Fruit fly (Drosophila melanogaster) whole organism, embryonic: ENCODE data around the gene g.

ENCODE experiments used
- Asciz ChIP-seq: fragments of 200-800 bp; sonication (Bioruptor generic); optimal IDR thresholded peaks from 2 replicates; lab custom pipeline; 2017; ENCODE audit warnings: missing biosample characterization, mild to moderate bottlenecking, missing genetic modification characterization, missing genetic modification reagents
- CG10543 ChIP-seq: fragments of 200-800 bp; sonication (Bioruptor generic); optimal IDR thresholded peaks from 3 replicates; lab custom pipeline; 2017; ENCODE audit warnings: missing biosample characterization, mild to moderate bottlenecking, missing genetic modification characterization, moderate library complexity
- CG11247 ChIP-seq: fragments of 200-800 bp; sonication (Bioruptor generic); IDR thresholded peaks from 2 replicates; pipeline ENCODE4 v1.3.6; 2022; ENCODE audit warnings: missing biosample characterization, missing genetic modification characterization
- CG13287 ChIP-seq: fragments of 200-800 bp; sonication (Bioruptor generic); IDR thresholded peaks from 2 replicates; pipeline ENCODE4 v1.3.6; 2022; ENCODE audit warnings: missing biosample characterization, missing genetic modification characterization; ENCODE audit not compliant: partially characterized antibody
- CG13296 ChIP-seq: fragments of 200-800 bp; sonication (Bioruptor generic); optimal IDR thresholded peaks from 3 replicates; lab custom pipeline; 2018; ENCODE audit warnings: missing biosample characterization, mild to moderate bottlenecking, missing genetic modification characterization
- CG13775 ChIP-seq: fragments of 200-800 bp; sonication (Bioruptor generic); optimal IDR thresholded peaks from 3 replicates; lab custom pipeline; 2017; ENCODE audit warnings: missing biosample characterization, mild to moderate bottlenecking, missing genetic modification characterization
- CG15696 ChIP-seq: fragments of 200-800 bp; sonication (Bioruptor generic); optimal IDR thresholded peaks from 2 replicates; lab custom pipeline; 2019; ENCODE audit warnings: missing biosample characterization, mild to moderate bottlenecking, missing genetic modification characterization, moderate library complexity
- CG18476 ChIP-seq: fragments of 200-800 bp; sonication (Bioruptor generic); optimal IDR thresholded peaks from 2 replicates; lab custom pipeline; 2016; ENCODE audit warnings: missing biosample characterization, mild to moderate bottlenecking, missing genetic modification characterization
- CG3163 ChIP-seq: fragments of 200-800 bp; sonication (Bioruptor generic); optimal IDR thresholded peaks from 3 replicates; lab custom pipeline; 2016; ENCODE audit warnings: missing biosample characterization, missing genetic modification characterization
- CG32767 ChIP-seq: fragments of 200-800 bp; sonication (Bioruptor generic); IDR thresholded peaks from 2 replicates; pipeline ENCODE4 v1.3.6; 2022; ENCODE audit warnings: missing biosample characterization, missing genetic modification characterization
- CG34376 ChIP-seq: fragments of 200-800 bp; sonication (Bioruptor generic); optimal IDR thresholded peaks from 2 replicates; lab custom pipeline; 2018; ENCODE audit warnings: missing biosample characterization, mild to moderate bottlenecking, missing genetic modification characterization
- CG7745 ChIP-seq: fragments of 200-800 bp; sonication (Bioruptor generic); optimal IDR thresholded peaks from 2 replicates; lab custom pipeline; 2018; ENCODE audit warnings: missing biosample characterization, mild to moderate bottlenecking, missing genetic modification characterization, moderate library complexity
- CG8089 ChIP-seq: fragments of 200-800 bp; sonication (Bioruptor generic); optimal IDR thresholded peaks from 3 replicates; lab custom pipeline; 2016; ENCODE audit warnings: missing biosample characterization, missing genetic modification characterization
- CG8290 ChIP-seq, 3 experiments: fragments of 200-800 bp; sonication (Bioruptor generic); optimal IDR thresholded peaks; 2 replicates each; lab custom pipeline; 2016 to 2019; ENCODE audit warnings: missing biosample characterization in 3 of 3, missing genetic modification characterization in 3 of 3, mild to moderate bottlenecking in 2 of 3, moderate library complexity in 1 of 3
- CG9797 ChIP-seq: fragments of 200-800 bp; sonication (Bioruptor generic); optimal IDR thresholded peaks from 3 replicates; lab custom pipeline; 2018; ENCODE audit warnings: missing biosample characterization, mild to moderate bottlenecking, missing genetic modification characterization
- D19A ChIP-seq: fragments of 200-800 bp; optimal IDR thresholded peaks from 3 replicates; lab custom pipeline; 2019; ENCODE audit warnings: missing biosample characterization, mild to moderate bottlenecking, missing genetic modification characterization, moderate library complexity
- Dad ChIP-seq: fragments of 200-800 bp; sonication (Bioruptor generic); optimal IDR thresholded peaks from 3 replicates; lab custom pipeline; 2016; ENCODE audit warnings: missing biosample characterization, missing genetic modification characterization
- Dbx ChIP-seq: fragments of 200-800 bp; sonication (Bioruptor generic); IDR thresholded peaks from 3 replicates; pipeline ENCODE4 v1.3.6; 2022; ENCODE audit warnings: missing biosample characterization, missing genetic modification characterization
- Deaf1 ChIP-seq: fragments of 200-800 bp; optimal IDR thresholded peaks from 3 replicates; lab custom pipeline; 2019; ENCODE audit warnings: missing biosample characterization, mild to moderate bottlenecking, missing genetic modification characterization, moderate library complexity
- Dref ChIP-seq: fragments of 200-800 bp; sonication (Bioruptor generic); IDR thresholded peaks from 2 replicates; pipeline ENCODE4 v1.3.6; 2022; ENCODE audit warnings: missing biosample characterization, missing genetic modification characterization
- Ets65A ChIP-seq: fragments of 200-800 bp; sonication (Bioruptor generic); peaks from one replicate; lab custom pipeline; 2016; ENCODE audit warnings: missing biosample characterization, missing genetic modification characterization
- GATAe ChIP-seq: fragments of 200-800 bp; sonication (Bioruptor generic); conservative IDR thresholded peaks from 2 replicates; pipeline ENCODE4 v1.3.6; 2022; ENCODE audit warnings: missing biosample characterization, missing genetic modification characterization
- Hey ChIP-seq: fragments of 200-800 bp; sonication (Bioruptor generic); optimal IDR thresholded peaks from 3 replicates; lab custom pipeline; 2018; ENCODE audit warnings: missing biosample characterization, mild to moderate bottlenecking, missing genetic modification characterization
- Hsf ChIP-seq: fragments of 200-800 bp; sonication (Bioruptor generic); optimal IDR thresholded peaks from 3 replicates; lab custom pipeline; 2016; ENCODE audit warnings: missing biosample characterization, missing genetic modification characterization
- Med ChIP-seq: fragments of 200-800 bp; sonication (Bioruptor generic); peaks from one replicate; lab custom pipeline; 2016; ENCODE audit warnings: missing biosample characterization, missing genetic modification characterization, mild to moderate bottlenecking, inconsistent platforms, moderate library complexity
- Nf-YA ChIP-seq: fragments of 200-800 bp; sonication (Bioruptor generic); IDR thresholded peaks from 2 replicates; pipeline ENCODE4 v1.3.6; 2022; ENCODE audit warnings: missing biosample characterization, missing genetic modification characterization
- Nf-YB ChIP-seq: fragments of 200-800 bp; sonication (Bioruptor generic); optimal IDR thresholded peaks from 3 replicates; lab custom pipeline; 2019; ENCODE audit warnings: missing biosample characterization, mild to moderate bottlenecking, missing genetic modification characterization, moderate library complexity
- Opbp ChIP-seq: fragments of 200-800 bp; sonication (Bioruptor generic); IDR thresholded peaks from 3 replicates; pipeline ENCODE4 v1.3.6; 2022; ENCODE audit warnings: missing biosample characterization, missing genetic modification characterization; ENCODE audit not compliant: partially characterized antibody
- Pdp1 ChIP-seq, 2 experiments: fragments of 200-800 bp; sonication (Bioruptor generic); optimal IDR thresholded peaks; 3 replicates each; lab custom pipeline; 2016; ENCODE audit warnings: missing biosample characterization in 2 of 2, missing genetic modification characterization in 2 of 2, mild to moderate bottlenecking in 1 of 2, moderate library complexity in 1 of 2
- Six4 ChIP-seq: fragments of 200-800 bp; sonication (Bioruptor generic); optimal IDR thresholded peaks from 2 replicates; lab custom pipeline; 2016; ENCODE audit warnings: missing biosample characterization, missing genetic modification characterization
- Xrp1 ChIP-seq: fragments of 200-800 bp; sonication (Bioruptor generic); IDR thresholded peaks from 2 replicates; pipeline ENCODE4 v1.3.6; 2022; ENCODE audit warnings: missing biosample characterization, missing genetic modification characterization
- abd-A ChIP-seq: fragments of 200-800 bp; sonication (Bioruptor generic); optimal IDR thresholded peaks from 3 replicates; lab custom pipeline; 2019; ENCODE audit warnings: missing biosample characterization, mild to moderate bottlenecking, missing genetic modification characterization, moderate library complexity
- az2 ChIP-seq: fragments of 200-800 bp; sonication (Bioruptor generic); optimal IDR thresholded peaks from 3 replicates; lab custom pipeline; 2016; ENCODE audit warnings: missing biosample characterization, missing genetic modification characterization
- bbx ChIP-seq: fragments of 200-800 bp; sonication (Bioruptor generic); IDR thresholded peaks from 2 replicates; pipeline ENCODE4 v1.3.6; 2022; ENCODE audit warnings: missing biosample characterization, missing genetic modification characterization; ENCODE audit not compliant: partially characterized antibody
- chinmo ChIP-seq: fragments of 200-800 bp; sonication (Bioruptor generic); IDR thresholded peaks from 4 replicates; pipeline ENCODE4 v1.3.6; 2022; ENCODE audit warnings: missing biosample characterization, missing genetic modification characterization; ENCODE audit not compliant: partially characterized antibody
- crp ChIP-seq, 2 experiments: fragments of 200-800 bp; sonication (Bioruptor generic); optimal IDR thresholded peaks; 2 replicates in 1 of 2; 3 replicates in 1 of 2; lab custom pipeline; 2017; ENCODE audit warnings: missing biosample characterization in 2 of 2, missing genetic modification characterization in 2 of 2, mild to moderate bottlenecking in 1 of 2, moderate library complexity in 1 of 2
- cwo ChIP-seq: fragments of 200-800 bp; sonication (Bioruptor generic); optimal IDR thresholded peaks from 3 replicates; lab custom pipeline; 2017; ENCODE audit warnings: missing biosample characterization, missing genetic modification characterization, mild to moderate bottlenecking, moderate library complexity, missing genetic modification reagents
- exex ChIP-seq: fragments of 200-800 bp; sonication (Bioruptor generic); optimal IDR thresholded peaks from 4 replicates; lab custom pipeline; 2018; ENCODE audit warnings: missing biosample characterization, mild to moderate bottlenecking, missing genetic modification characterization, moderate library complexity
- fd3F ChIP-seq: fragments of 200-800 bp; sonication (Bioruptor generic); optimal IDR thresholded peaks from 2 replicates; lab custom pipeline; 2018; ENCODE audit warnings: missing biosample characterization, mild to moderate bottlenecking, missing genetic modification characterization, moderate library complexity
- jigr1 ChIP-seq: fragments of 200-800 bp; sonication (Bioruptor generic); IDR thresholded peaks from 3 replicates; pipeline ENCODE4 v1.3.6; 2022; ENCODE audit warnings: missing biosample characterization, missing genetic modification characterization
- mirr ChIP-seq: fragments of 200-800 bp; sonication (Bioruptor generic); optimal IDR thresholded peaks from 3 replicates; lab custom pipeline; 2018; ENCODE audit warnings: missing biosample characterization, mild to moderate bottlenecking, missing genetic modification characterization
- oc ChIP-seq: fragments of 200-800 bp; sonication (Bioruptor generic); optimal IDR thresholded peaks from 2 replicates; lab custom pipeline; 2018; ENCODE audit warnings: missing biosample characterization, mild to moderate bottlenecking, missing genetic modification characterization, moderate library complexity
- pfk ChIP-seq: fragments of 200-800 bp; sonication (Bioruptor generic); optimal IDR thresholded peaks from 2 replicates; lab custom pipeline; 2018; ENCODE audit warnings: missing biosample characterization, mild to moderate bottlenecking, missing genetic modification characterization, moderate library complexity
- row ChIP-seq: fragments of 200-800 bp; sonication (Bioruptor generic); IDR thresholded peaks from 3 replicates; pipeline ENCODE4 v1.3.6; 2022; ENCODE audit warnings: missing biosample characterization, missing genetic modification characterization
- slbo ChIP-seq: fragments of 200-800 bp; sonication (Bioruptor generic); IDR thresholded peaks from 2 replicates; pipeline ENCODE4 v1.3.6; 2022; ENCODE audit warnings: missing biosample characterization, missing genetic modification characterization
- sug ChIP-seq: fragments of 200-800 bp; optimal IDR thresholded peaks from 2 replicates; lab custom pipeline; 2019; ENCODE audit warnings: missing biosample characterization, mild to moderate bottlenecking, missing genetic modification characterization, moderate library complexity
- trh ChIP-seq: fragments of 200-800 bp; sonication (Bioruptor generic); optimal IDR thresholded peaks from 2 replicates; lab custom pipeline; 2016; ENCODE audit warnings: missing biosample characterization, missing genetic modification characterization
- zfh1 ChIP-seq: fragments of 200-800 bp; sonication (Bioruptor generic); IDR thresholded peaks from 3 replicates; pipeline ENCODE4 v1.3.6; 2022; ENCODE audit warnings: missing biosample characterization, missing genetic modification characterization

Gene g

DNA sequence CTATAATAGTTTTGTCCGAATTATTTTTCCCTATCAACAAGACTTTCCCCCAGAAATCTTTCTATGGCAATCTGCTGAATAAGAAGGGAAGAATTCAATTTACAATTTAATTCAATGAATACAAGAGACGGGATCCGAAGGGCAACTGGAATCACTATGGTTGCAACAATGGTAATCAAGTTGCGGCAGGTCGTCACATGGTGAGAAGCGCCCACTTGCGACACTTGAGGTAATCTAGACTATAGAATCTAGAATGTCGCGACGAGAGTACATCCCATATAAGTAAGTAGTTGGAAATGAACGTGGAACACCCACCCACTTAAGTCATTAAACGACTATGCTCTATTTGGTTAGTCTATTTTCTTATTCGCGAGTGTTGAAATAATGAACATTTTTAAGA is 54.2 kb downstream of the g start (continued):
- TF ChIP-seq CG13296 (GFP tag; lab: Kevin White, UChicago) (peak; percentile 25), Med (GFP tag; lab: Kevin White, UChicago) (peak; percentile 75), Hsf (no peak), CG15696 (tag; lab: Kevin White, UChicago) (no peak), Dbx (GFP tag; lab: Robert Waterston, UW) (0 out of 3 replicates have a peak, but pooled peaks have one; percentile 22), CG32767 (no peak), slbo (peak; percentile 38), pfk (GFP tag; lab: Kevin White, UChicago) (no peak), Nf-YA (GFP tag; lab: Robert Waterston, UW) (no peak), Opbp (GFP tag; lab: Robert Waterston, UW) (no peak), az2 (GFP tag; lab: Kevin White, UChicago) (no peak), CG8089 (GFP tag; lab: Kevin White, UChicago) (no peak), exex (tag; lab: Kevin White, UChicago) (peak; percentile 51), bbx (GFP tag; lab: Robert Waterston, UW) (no peak), oc (tag; lab: Kevin White, UChicago) (no peak)

dm6 chrX:13680262-13680661 is 55.8 kb downstream of the g start, which contains the start of gene CG12177:
Gene CG12177 (minus strand): TSS chrX:13680500.
- TF ChIP-seq CG9797 (GFP tag; lab: Kevin White, UChicago) (no peak), Asciz (no peak), Dad (no peak), chinmo (GFP tag; lab: Robert Waterston, UW) (peak; percentile 7; the same call in 1 of the 4 replicates), crp (GFP tag; optimal IDR thresholded peaks at IDR 0.05; lab: Kevin White, UChicago) (peak in 1 of 2 experiments; percentile 30), Dref (GFP tag; lab: Robert Waterston, UW) (0 out of 2 replicates have a peak, but pooled peaks have one; percentile 20), Hey (peak; percentile 0), CG13287 (0 out of 2 replicates have a peak, but pooled peaks have one; percentile 13), Nf-YB (GFP tag; lab: Kevin White, UChicago) (no peak), CG18476 (GFP tag; lab: Kevin White, UChicago) (no peak), Ets65A (GFP tag; lab: Kevin White, UChicago) (peak; percentile 37), Xrp1 (GFP tag; lab: Robert Waterston, UW) (no peak), GATAe (peak; percentile 21; the same call in 1 of the 2 replicates), Deaf1 (peak; percentile 32), CG7745 (tag; lab: Kevin White, UChicago) (no peak), CG3163 (GFP tag; lab: Kevin White, UChicago) (no peak), Pdp1 (GFP tag; optimal IDR thresholded peaks at IDR 0.05; lab: Kevin White, UChicago) (peak in 1 of 2 experiments; percentile 66), CG10543 (GFP tag; lab: Kevin White, UChicago) (peak; percentile 75), jigr1 (GFP tag; lab: Robert Waterston, UW) (no peak), mirr (GFP tag; lab: Kevin White, UChicago) (peak; percentile 64), abd-A (no peak), CG13775 (GFP tag; lab: Kevin White, UChicago) (no peak), zfh1 (0 out of 3 replicates have a peak, but pooled peaks have one; percentile 6), CG8290 (GFP tag; optimal IDR thresholded peaks at IDR 0.05; lab: Kevin White, UChicago) (no peak), CG8290 (tag; optimal IDR thresholded peaks at IDR 0.05; lab: Kevin White, UChicago) (peak in 1 of 2 experiments; percentile 41), slbo (peak; percentile 3; the same call in 1 of the 2 replicates), fd3F (GFP tag; lab: Kevin White, UChicago) (no peak), exex (tag; lab: Kevin White, UChicago) (peak; percentile 54), CG34376 (peak; percentile 86), CG11247 (GFP tag; lab: Robert Waterston, UW) (no peak), Six4 (GFP tag; lab: Kevin White, UChicago) (no peak), trh (GFP tag; lab: Kevin White, UChicago) (no peak), oc (tag; lab: Kevin White, UChicago) (no peak), row (peak; percentile 61), D19A (tag; lab: Kevin White, UChicago) (peak; percentile 87), sug (tag; lab: Kevin White, UChicago) (peak; percentile 73), cwo (GFP tag; lab: Kevin White, UChicago) (peak; percentile 52)
